Worm (Caenorhabditis elegans) whole organism, L1 larva: Measurements from ENCODE around the gene F10C2.4.

Experiments
- aly-2 ChIP-seq: fragments of 150-350 bp; optimal IDR thresholded peaks from 2 replicates; lab custom pipeline; 2014; ENCODE audit warnings: missing biosample characterization, missing genetic modification characterization
- ceh-90 ChIP-seq: sonication (generic microtip); optimal IDR thresholded peaks from 2 replicates; lab custom pipeline; 2016; ENCODE audit warnings: missing genetic modification characterization, missing compliant biosample characterization
- ces-1 ChIP-seq: fragments of 150-350 bp; optimal IDR thresholded peaks from 2 replicates; lab custom pipeline; 2014; ENCODE audit warnings: missing biosample characterization, missing genetic modification reagents, missing genetic modification characterization
- efl-1 ChIP-seq, 4 experiments: fragments of 150-350 bp; optimal IDR thresholded peaks in 3 of 4; peaks in 1 of 4; 1 replicate in 1 of 4; 2 replicates in 3 of 4; lab custom pipeline; 2014; ENCODE audit warnings: missing biosample characterization in 2 of 4, missing genetic modification characterization in 2 of 4, missing genetic modification reagents in 2 of 4
- egl-27 ChIP-seq, 2 experiments: fragments of 150-350 bp in 1 of 2; sonication (generic microtip); optimal IDR thresholded peaks; 3 replicates each; lab custom pipeline; 2017 to 2018; ENCODE audit warnings: missing biosample characterization in 2 of 2, missing genetic modification characterization in 2 of 2, missing genetic modification reagents in 2 of 2
- lin-15B ChIP-seq: fragments of 150-350 bp; sonication (generic microtip); optimal IDR thresholded peaks from 3 replicates; lab custom pipeline; 2014; ENCODE audit warnings: missing biosample characterization, missing genetic modification characterization
- nhr-77 ChIP-seq: fragments of 150-350 bp; optimal IDR thresholded peaks from 2 replicates; lab custom pipeline; 2014; ENCODE audit warnings: missing biosample characterization, missing genetic modification characterization
- skn-1 ChIP-seq: fragments of 150-350 bp; optimal IDR thresholded peaks from 2 replicates; lab custom pipeline; 2014; ENCODE audit warnings: missing biosample characterization, missing genetic modification characterization
- zag-1 ChIP-seq: fragments of 150-350 bp; optimal IDR thresholded peaks from 2 replicates; lab custom pipeline; 2014; ENCODE audit warnings: missing biosample characterization, missing genetic modification characterization

DNA sequence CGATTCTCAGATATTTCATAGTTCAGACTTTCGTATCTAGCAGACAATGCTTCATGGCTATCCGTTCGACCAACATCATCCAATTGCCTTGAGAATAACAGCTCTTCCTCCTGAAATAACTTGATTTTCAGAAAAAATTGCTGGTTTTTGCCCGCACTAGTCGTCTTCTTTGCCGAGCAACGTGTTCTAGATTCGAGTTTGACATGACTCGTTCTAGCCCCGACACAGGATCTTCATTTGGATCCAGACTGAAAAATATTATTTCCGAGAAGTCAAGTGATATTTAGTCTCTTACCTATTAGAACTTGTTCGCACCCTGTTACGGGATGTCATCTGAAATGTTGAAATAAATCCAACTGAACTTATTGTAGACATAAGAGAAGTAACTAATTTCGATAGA lies 21.7 kb downstream of the F10C2.4 start, which contains the start of gene clh-6:
- TF ChIP-seq ceh-90 (tag; lab: Kevin White, UChicago) = no peak
- TF ChIP-seq lin-15B = no peak
- no peak for TF ChIP-seq skn-1 (tag; lab: Kevin White, UChicago)
- no peak for TF ChIP-seq nhr-77
- no peak for TF ChIP-seq aly-2 (tag; lab: Kevin White, UChicago)
- no peak for TF ChIP-seq efl-1 (optimal IDR thresholded peaks at IDR 0.05; lab: Kevin White, UChicago)
- peak in 1 of 2 experiments; percentile 64 for TF ChIP-seq efl-1 (GFP tag; optimal IDR thresholded peaks at IDR 0.05 in 1 of 2; lab: Kevin White, UChicago)
- no peak for TF ChIP-seq egl-27 (tag; optimal IDR thresholded peaks at IDR 0.05; lab: Kevin White, UChicago)
- TF ChIP-seq zag-1 (tag; lab: Kevin White, UChicago) = no peak
- TF ChIP-seq ces-1 (GFP tag; lab: Kevin White, UChicago) = no peak
